Worm (Caenorhabditis elegans): Measurements from ENCODE around the gene C49G7.13.

The C49G7.13 gene

DNA sequence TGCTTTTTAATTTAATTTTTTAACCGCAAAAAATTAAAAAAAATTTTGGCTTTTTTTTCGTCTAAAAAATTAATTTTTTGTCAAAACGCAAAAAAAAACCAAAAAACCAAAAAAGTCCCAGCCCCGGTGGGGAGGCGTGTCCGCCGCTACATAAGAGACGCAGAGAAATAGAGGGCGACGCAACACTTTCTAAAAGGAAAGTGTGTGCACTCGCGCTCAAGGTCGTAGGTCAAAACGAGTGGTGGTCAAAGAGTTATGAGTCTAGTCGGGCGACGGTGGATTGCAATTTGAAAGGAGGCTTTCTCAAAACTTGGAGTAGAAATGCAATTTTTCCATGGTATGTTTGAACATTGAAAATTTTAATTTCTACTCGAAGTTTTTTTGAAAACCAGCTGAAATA is 31.3 kb upstream of the C49G7.13 start:
- TF ChIP-seq snpc-4 (tag; optimal IDR thresholded peaks at IDR 0.05): no peak
- no peak for TF ChIP-seq nhr-6 (tag; optimal IDR thresholded peaks at IDR 0.05)

DNA sequence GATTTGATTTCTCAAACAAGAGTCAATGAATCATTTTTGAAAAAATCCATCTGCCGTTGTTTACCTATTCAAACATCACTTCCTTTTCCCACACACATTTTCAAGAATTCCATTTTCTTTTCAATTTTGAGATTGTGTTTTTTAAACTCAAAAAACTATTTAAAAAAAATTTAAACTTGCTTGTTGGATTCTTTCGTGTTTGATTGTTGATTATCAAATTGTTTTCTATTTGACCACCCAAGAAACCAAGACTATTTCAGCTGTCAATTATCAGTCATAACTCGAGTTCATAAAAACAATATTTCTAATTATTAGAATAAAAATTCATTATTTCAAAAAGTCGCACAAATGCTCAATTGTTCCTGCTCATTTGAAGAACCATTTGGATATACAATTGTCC is 30.7 kb upstream of the C49G7.13 start, which contains the start of gene srh-8:
srh-8 (plus strand) TSS at position 301 of the 400 bp plus-strand sequence.
- TF ChIP-seq unc-55 (GFP tag; optimal IDR thresholded peaks at IDR 0.05) (no peak), F13H6.1 (tag; optimal IDR thresholded peaks at IDR 0.05) (no peak), blmp-1 (tag; optimal IDR thresholded peaks at IDR 0.05; ENCODE audit: insufficient read depth) (no peak), Y55F3AM.14 (GFP tag; optimal IDR thresholded peaks at IDR 0.05) (no peak), nhr-11 (tag; optimal IDR thresholded peaks at IDR 0.05) (no peak), sem-4 (tag; optimal IDR thresholded peaks at IDR 0.05) (no peak), snpc-4 (tag; optimal IDR thresholded peaks at IDR 0.05) (no peak), nhr-25 (tag; optimal IDR thresholded peaks at IDR 0.05) (no peak), nhr-23 (tag; optimal IDR thresholded peaks at IDR 0.05) (no peak), egl-27 (tag; optimal IDR thresholded peaks at IDR 0.05) (no peak), crh-2 (tag; optimal IDR thresholded peaks at IDR 0.05) (no peak), alr-1 (tag; optimal IDR thresholded peaks at IDR 0.05) (no peak), skn-1 (tag; optimal IDR thresholded peaks at IDR 0.05) (no peak), ceh-16 (tag; optimal IDR thresholded peaks at IDR 0.05) (no peak), lsy-2 (tag; optimal IDR thresholded peaks at IDR 0.05) (no peak), mbf-1 (tag; optimal IDR thresholded peaks at IDR 0.05) (no peak)

ce11 chrV:4007927-4008326 is 28.0 kb upstream of the C49G7.13 start, which contains the start of gene srh-7:
srh-7 (plus strand) TSS chrV:4008227.
- TF ChIP-seq blmp-1 (tag; optimal IDR thresholded peaks at IDR 0.05; ENCODE audit: insufficient read depth) (no peak), nhr-11 (tag; optimal IDR thresholded peaks at IDR 0.05) (no peak), F13H6.1 (tag; optimal IDR thresholded peaks at IDR 0.05) (no peak), fos-1 (tag; optimal IDR thresholded peaks at IDR 0.05) (no peak), unc-55 (GFP tag; optimal IDR thresholded peaks at IDR 0.05) (no peak), ceh-82 (tag; optimal IDR thresholded peaks at IDR 0.05) (no peak), lin-11 (tag; optimal IDR thresholded peaks at IDR 0.05) (no peak), nhr-10 (tag; optimal IDR thresholded peaks at IDR 0.05) (no peak), lin-39 (tag; optimal IDR thresholded peaks at IDR 0.05) (no peak), ztf-4 (tag; optimal IDR thresholded peaks at IDR 0.05) (no peak), crh-2 (tag; optimal IDR thresholded peaks at IDR 0.05) (no peak), mab-5 (tag; optimal IDR thresholded peaks at IDR 0.05) (no peak), lsy-2 (tag; optimal IDR thresholded peaks at IDR 0.05) (no peak), elt-3 (tag; optimal IDR thresholded peaks at IDR 0.05) (no peak), nhr-6 (tag; optimal IDR thresholded peaks at IDR 0.05) (no peak), dmd-4 (tag; optimal IDR thresholded peaks at IDR 0.05) (no peak), R02D3.7 (tag; optimal IDR thresholded peaks at IDR 0.05) (no peak)

DNA sequence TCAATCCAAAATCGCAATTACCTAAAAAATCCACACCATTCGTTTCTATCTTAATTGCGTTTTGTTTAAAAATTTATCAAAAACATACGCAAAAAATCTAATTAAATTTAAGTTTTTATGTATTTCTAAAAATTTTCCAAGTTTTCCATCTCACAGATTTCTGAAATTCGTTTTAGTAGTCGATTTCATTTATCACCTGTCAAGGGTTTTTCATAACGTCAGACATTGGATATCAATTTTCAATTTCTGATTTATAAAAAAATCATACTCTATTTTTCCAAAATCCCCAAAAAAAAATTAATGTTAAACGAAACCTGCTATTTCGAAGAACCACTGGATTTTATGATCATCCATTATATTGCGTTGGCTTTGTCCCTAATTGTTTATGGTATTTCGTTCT is 25.7 kb upstream of the C49G7.13 start, which contains the start of gene srh-4:
srh-4 (plus strand) TSS at position 301 of the 400 bp plus-strand sequence.
- no peak for TF ChIP-seq elt-3 (tag; optimal IDR thresholded peaks at IDR 0.05)
- no peak for TF ChIP-seq crh-2 (tag; optimal IDR thresholded peaks at IDR 0.05)

ce11 chrV:4016780-4017179 is 19.1 kb upstream of the C49G7.13 start, which contains the start of gene srw-89:
srw-89 (plus strand) TSS chrV:4017080.
- TF ChIP-seq ztf-1 (GFP tag; conservative IDR thresholded peaks at IDR 0.05): no peak
- TF ChIP-seq nhr-21 (tag; optimal IDR thresholded peaks at IDR 0.05): no peak
- TF ChIP-seq zag-1 (tag; optimal IDR thresholded peaks at IDR 0.05): no peak
- no peak for TF ChIP-seq mbf-1 (tag; optimal IDR thresholded peaks at IDR 0.05)
- no peak for TF ChIP-seq snpc-4 (tag; optimal IDR thresholded peaks at IDR 0.05)
- TF ChIP-seq lin-39 (tag; optimal IDR thresholded peaks at IDR 0.05): no peak
- no peak for TF ChIP-seq ztf-11 (tag; optimal IDR thresholded peaks at IDR 0.05)
- TF ChIP-seq sma-3 (GFP tag; optimal IDR thresholded peaks at IDR 0.05): no peak
- no peak for TF ChIP-seq nhr-12 (tag; optimal IDR thresholded peaks at IDR 0.05)
- no peak for TF ChIP-seq crh-2 (tag; optimal IDR thresholded peaks at IDR 0.05)
- TF ChIP-seq unc-62 (GFP tag; optimal IDR thresholded peaks at IDR 0.05): no peak
- TF ChIP-seq lsy-2 (tag; optimal IDR thresholded peaks at IDR 0.05): no peak
